Comparison of ENCODE assay signal across 4 fruit fly cellular contexts in genomic region chr2L:11399482-11400136, dm6.
TF ChIP-seq lines count a peak whose summit lies in the region.

No protein-coding gene starts in this region.

- no peak for TF ChIP-seq CTCF in whole organism, embryonic (GFP tag; optimal IDR thresholded peaks at IDR 0.05; lab: Kevin White, UChicago)

TF ChIP-seq in whole organism, embryonic, 481 proteins besides CTCF, POLR2A, EP300 and RAD21:
- TF ChIP-seq Kr (GFP tag; optimal IDR thresholded peaks at IDR 0.05; lab: Kevin White, UChicago) (no peak), CoRest (tag; optimal IDR thresholded peaks at IDR 0.05; lab: Kevin White, UChicago) (no peak), ase (GFP tag; IDR thresholded peaks at IDR 0.05; lab: Robert Waterston, UW) (no peak), Doc3 (GFP tag; IDR thresholded peaks at IDR 0.05; lab: Robert Waterston, UW; ENCODE audit: partially characterized antibody) (no peak), bsh (GFP tag; optimal IDR thresholded peaks at IDR 0.05; lab: Kevin White, UChicago) (peak in 1 of 2 experiments; percentile 51), B-H1 (GFP tag; IDR thresholded peaks at IDR 0.05; lab: Robert Waterston, UW) (no peak), CG9817 (tag; optimal IDR thresholded peaks at IDR 0.05; lab: Kevin White, UChicago) (no peak), so (GFP tag; IDR thresholded peaks at IDR 0.05; lab: Robert Waterston, UW) (no peak), B-H2 (GFP tag; optimal IDR thresholded peaks at IDR 0.05; lab: Kevin White, UChicago) (no peak), crol (GFP tag; IDR thresholded peaks at IDR 0.05; lab: Robert Waterston, UW) (0 out of 2 replicates have a peak, but pooled peaks have one; percentile 6), Xrp1 (GFP tag; IDR thresholded peaks at IDR 0.05; lab: Robert Waterston, UW) (no peak), CG1024 (GFP tag; IDR thresholded peaks at IDR 0.05; lab: Robert Waterston, UW) (no peak), Meics (GFP tag; optimal IDR thresholded peaks at IDR 0.05; lab: Kevin White, UChicago) (no peak), btn (GFP tag; optimal IDR thresholded peaks at IDR 0.05; lab: Kevin White, UChicago) (no peak), Hey (tag; optimal IDR thresholded peaks at IDR 0.05; lab: Kevin White, UChicago) (no peak), CG4730 (GFP tag; IDR thresholded peaks at IDR 0.05; lab: Robert Waterston, UW) (no peak), zfh2 (GFP tag; optimal IDR thresholded peaks at IDR 0.05; lab: Kevin White, UChicago) (no peak)

TF ChIP-seq in whole organism, prepupa, 60 proteins besides CTCF, POLR2A, EP300 and RAD21 (continues in another document):
- TF ChIP-seq CG31627 (GFP tag; optimal IDR thresholded peaks at IDR 0.05; lab: Kevin White, UChicago) (peak; percentile 84), CG11902 (GFP tag; optimal IDR thresholded peaks at IDR 0.05; lab: Kevin White, UChicago) (no peak), Blimp-1 (GFP tag; optimal IDR thresholded peaks at IDR 0.05; lab: Kevin White, UChicago) (no peak), cyc (GFP tag; optimal IDR thresholded peaks at IDR 0.05; lab: Kevin White, UChicago) (no peak), acj6 (GFP tag; optimal IDR thresholded peaks at IDR 0.05; lab: Kevin White, UChicago) (peak; percentile 72), CG6854 (GFP tag; optimal IDR thresholded peaks at IDR 0.05; lab: Kevin White, UChicago) (no peak), CG8119 (GFP tag; IDR thresholded peaks at IDR 0.05; lab: Robert Waterston, UW) (peak; percentile 32; the same call in 1 of the 3 replicates), CG3919 (GFP tag; optimal IDR thresholded peaks at IDR 0.05; lab: Kevin White, UChicago) (no peak), CG9139 (GFP tag; optimal IDR thresholded peaks at IDR 0.05; lab: Kevin White, UChicago) (no peak), Gug (GFP tag; IDR thresholded peaks at IDR 0.05; lab: Robert Waterston, UW) (no peak), Met (GFP tag; optimal IDR thresholded peaks at IDR 0.05; lab: Kevin White, UChicago) (no peak), eg (GFP tag; IDR thresholded peaks at IDR 0.05; lab: Robert Waterston, UW) (no peak), Sox15 (GFP tag; optimal IDR thresholded peaks at IDR 0.05; lab: Kevin White, UChicago) (peak; percentile 59), fd85E (GFP tag; optimal IDR thresholded peaks at IDR 0.05; lab: Kevin White, UChicago) (no peak), Sox102F (GFP tag; optimal IDR thresholded peaks at IDR 0.05; lab: Kevin White, UChicago) (peak; percentile 65), CG11294 (GFP tag; IDR thresholded peaks at IDR 0.05; lab: Robert Waterston, UW) (no peak), fd59A (GFP tag; optimal IDR thresholded peaks at IDR 0.05; lab: Kevin White, UChicago) (peak; percentile 82), salr (GFP tag; optimal IDR thresholded peaks at IDR 0.05; lab: Kevin White, UChicago) (peak; percentile 70 to 95), OdsH (GFP tag; optimal IDR thresholded peaks at IDR 0.05; lab: Kevin White, UChicago) (peak; percentile 71), Ets21C (GFP tag; optimal IDR thresholded peaks at IDR 0.05; lab: Kevin White, UChicago) (peak; percentile 72), svp (GFP tag; lab: Kevin White, UChicago) (peak; percentile 4), pdm3 (GFP tag; optimal IDR thresholded peaks at IDR 0.05; lab: Kevin White, UChicago) (peak; percentile 73), dsx (GFP tag; optimal IDR thresholded peaks at IDR 0.05; lab: Kevin White, UChicago; ENCODE audit: poor library complexity, severe bottlenecking) (no peak), Eip93F (GFP tag; optimal IDR thresholded peaks at IDR 0.05; lab: Kevin White, UChicago) (no peak), fkh (GFP tag; optimal IDR thresholded peaks at IDR 0.05; lab: Kevin White, UChicago) (no peak), CG11762 (GFP tag; optimal IDR thresholded peaks at IDR 0.05; lab: Kevin White, UChicago; ENCODE audit: insufficient read depth) (no peak)

TF ChIP-seq in whole organism, pupa, 21 proteins besides CTCF, POLR2A, EP300 and RAD21:
- TF ChIP-seq CG4496 (GFP tag; IDR thresholded peaks at IDR 0.05; lab: Robert Waterston, UW) (no peak), rn (GFP tag; IDR thresholded peaks at IDR 0.05; lab: Robert Waterston, UW) (no peak), CG8159 (tag; optimal IDR thresholded peaks at IDR 0.05; lab: Kevin White, UChicago) (peak; percentile 26), CG13204 (GFP tag; optimal IDR thresholded peaks at IDR 0.05; lab: Kevin White, UChicago) (peak; percentile 79), CG15710 (tag; optimal IDR thresholded peaks at IDR 0.05; lab: Kevin White, UChicago) (peak; percentile 80), CG34367 (tag; optimal IDR thresholded peaks at IDR 0.05; lab: Kevin White, UChicago) (peak; percentile 65), CG9948 (tag; optimal IDR thresholded peaks at IDR 0.05; lab: Kevin White, UChicago) (peak; percentile 57)

TF ChIP-seq in whole organism, wandering third instar larva, 38 proteins besides CTCF, POLR2A, EP300 and RAD21:
- peak; percentile 53 for TF ChIP-seq br (GFP tag; optimal IDR thresholded peaks at IDR 0.05; lab: Kevin White, UChicago)
- TF ChIP-seq OdsH (GFP tag; optimal IDR thresholded peaks at IDR 0.05; lab: Kevin White, UChicago) = peak; percentile 48
- TF ChIP-seq HLH106 (tag; optimal IDR thresholded peaks at IDR 0.05; lab: Kevin White, UChicago) = peak; percentile 1
- TF ChIP-seq psq (GFP tag; optimal IDR thresholded peaks at IDR 0.05; lab: Kevin White, UChicago) = peak; percentile 36
- peak; percentile 19 for TF ChIP-seq Hnf4 (GFP tag; optimal IDR thresholded peaks at IDR 0.05; lab: Kevin White, UChicago)
- peak; percentile 52 for TF ChIP-seq rgr (GFP tag; optimal IDR thresholded peaks at IDR 0.05; lab: Kevin White, UChicago)
- peak; percentile 70 for TF ChIP-seq Sp1 (GFP tag; optimal IDR thresholded peaks at IDR 0.05; lab: Kevin White, UChicago)
- TF ChIP-seq pan (optimal IDR thresholded peaks at IDR 0.05; lab: Kevin White, UChicago) = no peak
- no peak for TF ChIP-seq sage (GFP tag; optimal IDR thresholded peaks at IDR 0.05; lab: Kevin White, UChicago)
- no peak for TF ChIP-seq woc (GFP tag; optimal IDR thresholded peaks at IDR 0.05; lab: Kevin White, UChicago)
- peak; percentile 5 for TF ChIP-seq Jra (GFP tag; optimal IDR thresholded peaks at IDR 0.05; lab: Kevin White, UChicago)
- peak; percentile 43 for TF ChIP-seq tai (GFP tag; optimal IDR thresholded peaks at IDR 0.05; lab: Kevin White, UChicago)
- TF ChIP-seq ey (GFP tag; optimal IDR thresholded peaks at IDR 0.05; lab: Kevin White, UChicago) = peak; percentile 63
TF ChIP-seq in whole organism, wandering third instar larva: peak in this region for 10.

Comparison
In these comparisons a context has a peak if more than half of its experiments do, and no peak if none do; other contexts are left out.
1. Of the 7 proteins assayed by ChIP-seq in both whole organism, embryonic and whole organism, prepupa: peak only in whole organism, embryonic: none; only in whole organism, prepupa: Hr39, Lpt and Sox102F; in both: none; in neither: 4.